Fruit fly (Drosophila melanogaster) whole organism, embryonic: ENCODE measurements around the gene CG32428.
A peak's percentile ranks its signal among the peaks of the same experiment; 100 is the strongest.

Source experiments
- C15 ChIP-seq: fragments of 200-800 bp; sonication (Bioruptor generic); IDR thresholded peaks from 3 replicates; pipeline ENCODE4 v1.3.6; 2022; ENCODE audit warnings: missing biosample characterization, missing genetic modification characterization
- CG11695 ChIP-seq: fragments of 200-800 bp; sonication (Bioruptor generic); IDR thresholded peaks from 3 replicates; pipeline ENCODE4 v1.3.6; 2022; ENCODE audit warnings: missing biosample characterization, missing genetic modification characterization
- CG14050 ChIP-seq: fragments of 200-800 bp; sonication (Bioruptor generic); IDR thresholded peaks from 3 replicates; pipeline ENCODE4 v1.3.6; 2022; ENCODE audit warnings: missing biosample characterization, missing genetic modification characterization
- CG14667 ChIP-seq: fragments of 200-800 bp; sonication (Bioruptor generic); IDR thresholded peaks from 2 replicates; pipeline ENCODE4 v1.3.6; 2022; ENCODE audit warnings: missing biosample characterization, missing genetic modification characterization
- CG14710 ChIP-seq: fragments of 200-800 bp; sonication (Bioruptor generic); optimal IDR thresholded peaks from 3 replicates; lab custom pipeline; 2019; ENCODE audit warnings: missing biosample characterization, mild to moderate bottlenecking, missing genetic modification characterization, moderate library complexity
- CG1602 ChIP-seq: fragments of 200-800 bp; sonication (Bioruptor generic); optimal IDR thresholded peaks from 3 replicates; lab custom pipeline; 2016; ENCODE audit warnings: missing biosample characterization, missing genetic modification characterization
- CG16779 ChIP-seq: fragments of 200-800 bp; sonication (Bioruptor generic); IDR thresholded peaks from 2 replicates; pipeline ENCODE4 v1.3.6; 2022; ENCODE audit warnings: missing biosample characterization, missing genetic modification characterization
- CG17186 ChIP-seq: fragments of 200-800 bp; sonication (Bioruptor generic); optimal IDR thresholded peaks from 3 replicates; lab custom pipeline; 2017; ENCODE audit warnings: missing biosample characterization, missing genetic modification reagents, missing genetic modification characterization
- CG17568 ChIP-seq: fragments of 200-800 bp; sonication (Bioruptor generic); optimal IDR thresholded peaks from 2 replicates; lab custom pipeline; 2018; ENCODE audit warnings: missing biosample characterization, mild to moderate bottlenecking, missing genetic modification characterization, moderate library complexity
- CG18476 ChIP-seq: fragments of 200-800 bp; sonication (Bioruptor generic); optimal IDR thresholded peaks from 2 replicates; lab custom pipeline; 2016; ENCODE audit warnings: missing biosample characterization, mild to moderate bottlenecking, missing genetic modification characterization
- CG2199 ChIP-seq: fragments of 200-800 bp; sonication (Bioruptor generic); IDR thresholded peaks from 3 replicates; pipeline ENCODE4 v1.3.6; 2022; ENCODE audit warnings: missing biosample characterization, missing genetic modification characterization
- CG2889 ChIP-seq: fragments of 200-800 bp; sonication (Bioruptor generic); IDR thresholded peaks from 3 replicates; pipeline ENCODE4 v1.3.6; 2022; ENCODE audit warnings: missing biosample characterization, missing genetic modification characterization
- CG30020 ChIP-seq: fragments of 200-800 bp; optimal IDR thresholded peaks from 2 replicates; lab custom pipeline; 2019; ENCODE audit warnings: missing biosample characterization, mild to moderate bottlenecking, missing genetic modification characterization, moderate library complexity
- CG30403 ChIP-seq: fragments of 200-800 bp; sonication (Bioruptor generic); optimal IDR thresholded peaks from 3 replicates; lab custom pipeline; 2016; ENCODE audit warnings: missing biosample characterization, missing genetic modification characterization
- CG31224 ChIP-seq: fragments of 200-800 bp; sonication (Bioruptor generic); IDR thresholded peaks from 2 replicates; pipeline ENCODE4 v1.3.6; 2022; ENCODE audit warnings: missing biosample characterization, missing genetic modification characterization
- CG3281 ChIP-seq: fragments of 200-800 bp; sonication (Bioruptor generic); optimal IDR thresholded peaks from 3 replicates; lab custom pipeline; 2017; ENCODE audit warnings: missing biosample characterization, mild to moderate bottlenecking, missing genetic modification characterization
- CG34422 ChIP-seq: fragments of 200-800 bp; sonication (Bioruptor generic); IDR thresholded peaks from 3 replicates; pipeline ENCODE4 v1.3.6; 2022; ENCODE audit warnings: missing biosample characterization, missing genetic modification characterization
- CG4360 ChIP-seq: fragments of 200-800 bp; sonication (Bioruptor generic); IDR thresholded peaks from 2 replicates; pipeline ENCODE4 v1.3.6; 2022; ENCODE audit warnings: missing biosample characterization, missing genetic modification characterization
- Dbx ChIP-seq: fragments of 200-800 bp; sonication (Bioruptor generic); IDR thresholded peaks from 3 replicates; pipeline ENCODE4 v1.3.6; 2022; ENCODE audit warnings: missing biosample characterization, missing genetic modification characterization
- Dp ChIP-seq: fragments of 200-800 bp; sonication (Bioruptor generic); optimal IDR thresholded peaks from 2 replicates; lab custom pipeline; 2018; ENCODE audit warnings: missing biosample characterization, mild to moderate bottlenecking, missing genetic modification characterization, moderate library complexity
- E2f2 ChIP-seq: fragments of 200-800 bp; sonication (Bioruptor generic); IDR thresholded peaks from 2 replicates; pipeline ENCODE4 v1.3.6; 2022; ENCODE audit warnings: missing biosample characterization, missing genetic modification characterization
- ERR ChIP-seq: fragments of 200-800 bp; sonication (Bioruptor generic); optimal IDR thresholded peaks from 2 replicates; lab custom pipeline; 2016; ENCODE audit warnings: missing biosample characterization, missing genetic modification characterization
- HLH54F ChIP-seq: fragments of 200-800 bp; sonication (Bioruptor generic); optimal IDR thresholded peaks from 3 replicates; lab custom pipeline; 2016; ENCODE audit warnings: missing biosample characterization, missing genetic modification characterization
- Hey ChIP-seq: fragments of 200-800 bp; sonication (Bioruptor generic); optimal IDR thresholded peaks from 3 replicates; lab custom pipeline; 2018; ENCODE audit warnings: missing biosample characterization, mild to moderate bottlenecking, missing genetic modification characterization
- Hr78 ChIP-seq, 2 experiments: fragments of 200-800 bp in 1 of 2; fragments of >200 bp in 1 of 2; sonication (Bioruptor generic) in 1 of 2; optimal IDR thresholded peaks; 2 replicates each; lab custom pipeline; 2017 to 2019; ENCODE audit warnings: missing biosample characterization in 2 of 2, missing genetic modification characterization in 2 of 2, mild to moderate bottlenecking in 1 of 2, moderate library complexity in 1 of 2
- MBD-R2 ChIP-seq: fragments of 200-800 bp; sonication (Bioruptor generic); IDR thresholded peaks from 2 replicates; pipeline ENCODE4 v1.3.6; 2022; ENCODE audit warnings: missing biosample characterization, missing genetic modification characterization
- Med ChIP-seq: fragments of 200-800 bp; sonication (Bioruptor generic); peaks from one replicate; lab custom pipeline; 2016; ENCODE audit warnings: missing biosample characterization, missing genetic modification characterization, mild to moderate bottlenecking, inconsistent platforms, moderate library complexity
- Mrtf ChIP-seq: fragments of 200-800 bp; sonication (Bioruptor generic); IDR thresholded peaks from 3 replicates; pipeline ENCODE4 v1.3.6; 2022; ENCODE audit warnings: missing biosample characterization, missing genetic modification characterization
- NK7.1 ChIP-seq: fragments of 200-800 bp; sonication (Bioruptor generic); optimal IDR thresholded peaks from 3 replicates; lab custom pipeline; 2016; ENCODE audit warnings: missing biosample characterization, missing genetic modification characterization
- Nf-YB ChIP-seq: fragments of 200-800 bp; sonication (Bioruptor generic); optimal IDR thresholded peaks from 3 replicates; lab custom pipeline; 2019; ENCODE audit warnings: missing biosample characterization, mild to moderate bottlenecking, missing genetic modification characterization, moderate library complexity
- Ssrp ChIP-seq: fragments of 200-800 bp; sonication (Bioruptor generic); optimal IDR thresholded peaks from 2 replicates; lab custom pipeline; 2018; ENCODE audit warnings: missing biosample characterization, mild to moderate bottlenecking, missing genetic modification characterization, moderate library complexity
- aop ChIP-seq: fragments of 200-800 bp; sonication (Bioruptor generic); IDR thresholded peaks from 2 replicates; pipeline ENCODE4 v1.3.6; 2022; ENCODE audit warnings: missing biosample characterization, missing genetic modification characterization
- az2 ChIP-seq: fragments of 200-800 bp; sonication (Bioruptor generic); optimal IDR thresholded peaks from 3 replicates; lab custom pipeline; 2016; ENCODE audit warnings: missing biosample characterization, missing genetic modification characterization
- cas ChIP-seq: fragments of 200-800 bp; sonication (Bioruptor generic); IDR thresholded peaks from 2 replicates; pipeline ENCODE4 v1.3.6; 2022; ENCODE audit warnings: missing biosample characterization, missing genetic modification characterization
- ci ChIP-seq: fragments of 200-800 bp; sonication (Bioruptor generic); IDR thresholded peaks from 3 replicates; pipeline ENCODE4 v1.3.6; 2022; ENCODE audit warnings: missing biosample characterization, missing genetic modification characterization
- cwo ChIP-seq: fragments of 200-800 bp; sonication (Bioruptor generic); optimal IDR thresholded peaks from 3 replicates; lab custom pipeline; 2017; ENCODE audit warnings: missing biosample characterization, missing genetic modification characterization, mild to moderate bottlenecking, moderate library complexity, missing genetic modification reagents
- fd96Cb ChIP-seq: fragments of 200-800 bp; sonication (Bioruptor generic); optimal IDR thresholded peaks from 2 replicates; lab custom pipeline; 2018; ENCODE audit warnings: missing biosample characterization, mild to moderate bottlenecking, missing genetic modification characterization, moderate library complexity
- ftz-f1 ChIP-seq: fragments of 200-800 bp; sonication (Bioruptor generic); optimal IDR thresholded peaks from 2 replicates; lab custom pipeline; 2016; ENCODE audit warnings: missing biosample characterization, missing genetic modification characterization
- ham ChIP-seq: fragments of 200-800 bp; sonication (Bioruptor generic); IDR thresholded peaks from 2 replicates; pipeline ENCODE4 v1.3.6; 2022; ENCODE audit warnings: missing biosample characterization, missing genetic modification characterization
- insv ChIP-seq, 2 experiments: fragments of 200-800 bp; sonication (Bioruptor generic); optimal IDR thresholded peaks; 3 replicates each; lab custom pipeline; 2016 to 2018; ENCODE audit warnings: missing biosample characterization in 2 of 2, missing genetic modification characterization in 2 of 2
- jing ChIP-seq: fragments of 200-800 bp; sonication (Bioruptor generic); optimal IDR thresholded peaks from 2 replicates; lab custom pipeline; 2018; ENCODE audit warnings: missing biosample characterization, mild to moderate bottlenecking, missing genetic modification characterization
- jumu ChIP-seq: fragments of 200-800 bp; sonication (Bioruptor generic); optimal IDR thresholded peaks from 3 replicates; lab custom pipeline; 2016; ENCODE audit warnings: missing biosample characterization, missing genetic modification characterization
- schlank ChIP-seq: fragments of 200-800 bp; sonication (Bioruptor generic); optimal IDR thresholded peaks from 2 replicates; lab custom pipeline; 2018; ENCODE audit warnings: missing biosample characterization, mild to moderate bottlenecking, missing genetic modification characterization
- sens-2 ChIP-seq: fragments of 200-800 bp; sonication (Bioruptor generic); IDR thresholded peaks from 2 replicates; pipeline ENCODE4 v1.3.6; 2022; ENCODE audit warnings: missing biosample characterization, missing genetic modification characterization
- so ChIP-seq: fragments of 200-800 bp; sonication (Bioruptor generic); IDR thresholded peaks from 3 replicates; pipeline ENCODE4 v1.3.6; 2022; ENCODE audit warnings: missing biosample characterization, missing genetic modification characterization
- tio ChIP-seq: fragments of 200-800 bp; sonication (Bioruptor generic); optimal IDR thresholded peaks from 2 replicates; lab custom pipeline; 2017; ENCODE audit warnings: missing biosample characterization, missing genetic modification characterization, inconsistent platforms
- trem ChIP-seq: fragments of 200-800 bp; optimal IDR thresholded peaks from 3 replicates; lab custom pipeline; 2019; ENCODE audit warnings: missing biosample characterization, mild to moderate bottlenecking, missing genetic modification characterization, moderate library complexity
- wor ChIP-seq: fragments of 200-800 bp; sonication (Bioruptor generic); IDR thresholded peaks from 2 replicates; pipeline ENCODE4 v1.3.6; 2022; ENCODE audit warnings: missing biosample characterization, missing genetic modification characterization
- zen2 ChIP-seq: fragments of 200-800 bp; sonication (Bioruptor generic); IDR thresholded peaks from 3 replicates; pipeline ENCODE4 v1.3.6; 2022; ENCODE audit warnings: missing biosample characterization, missing genetic modification characterization; ENCODE audit not compliant: partially characterized antibody
- zfh1 ChIP-seq: fragments of 200-800 bp; sonication (Bioruptor generic); IDR thresholded peaks from 3 replicates; pipeline ENCODE4 v1.3.6; 2022; ENCODE audit warnings: missing biosample characterization, missing genetic modification characterization

Gene CG32428

DNA sequence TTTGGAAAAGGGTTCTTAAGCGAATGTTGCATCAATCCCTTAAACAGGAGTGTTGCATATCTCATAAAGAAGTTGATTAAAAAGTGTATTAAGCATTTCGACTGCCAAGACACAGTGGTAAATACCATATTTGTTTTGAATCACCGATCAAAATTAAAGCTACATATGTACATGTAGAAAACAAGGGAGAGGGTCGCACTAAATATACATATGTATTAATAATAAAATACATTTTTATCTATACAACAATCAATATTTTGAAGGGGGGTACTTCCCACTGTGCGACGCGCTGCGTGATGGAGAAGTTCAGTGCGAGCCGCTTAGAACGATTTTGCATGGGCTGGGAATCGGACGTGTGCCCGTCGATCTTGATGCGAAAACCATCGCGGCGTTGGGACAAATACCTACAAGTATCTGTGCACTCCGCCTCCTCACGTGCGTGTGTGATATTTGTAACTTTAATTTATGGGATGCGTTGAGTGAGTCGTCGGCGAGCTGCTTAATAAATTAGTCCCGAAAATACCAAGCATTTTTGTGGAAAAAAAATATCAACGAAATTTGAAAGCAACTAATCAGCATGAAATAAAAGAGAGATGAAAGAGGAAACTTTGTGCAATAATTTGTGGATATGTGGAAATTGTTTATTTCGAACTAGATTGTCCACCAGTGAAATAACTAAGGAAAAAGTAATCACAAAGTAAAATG, 28.6 kb downstream of the CG32428 start (continued):
- peak; percentile 53 for TF ChIP-seq jing
- TF ChIP-seq CG18476 (GFP tag; lab: Kevin White, UChicago): peak; percentile 53
- TF ChIP-seq Mrtf (GFP tag; lab: Robert Waterston, UW): peak; percentile 84
- peak; percentile 57 for TF ChIP-seq Nf-YB (GFP tag; lab: Kevin White, UChicago)
- peak; percentile 79 for TF ChIP-seq CG17568 (GFP tag; lab: Kevin White, UChicago)
- peak; percentile 72 for TF ChIP-seq sens-2 (GFP tag; lab: Robert Waterston, UW)
- TF ChIP-seq fd96Cb (tag; lab: Kevin White, UChicago): peak; percentile 87
- TF ChIP-seq CG14667 (GFP tag; lab: Robert Waterston, UW): peak; percentile 82
- TF ChIP-seq CG31224 (GFP tag; lab: Robert Waterston, UW): peak; percentile 75
- peak; percentile 94 for TF ChIP-seq zfh1 (GFP tag; lab: Robert Waterston, UW)
- TF ChIP-seq CG4360 (GFP tag; lab: Robert Waterston, UW): peak; percentile 52
- TF ChIP-seq ERR (GFP tag; lab: Kevin White, UChicago): no peak
- peak; percentile 83 for TF ChIP-seq az2 (GFP tag; lab: Kevin White, UChicago)
- peak; percentile 76 for TF ChIP-seq aop (GFP tag; lab: Robert Waterston, UW)
- peak; percentile 73 for TF ChIP-seq cas
- TF ChIP-seq so (GFP tag; lab: Robert Waterston, UW): peak; percentile 91
- TF ChIP-seq CG34422 (GFP tag; lab: Robert Waterston, UW): peak; percentile 94
- peak; percentile 79 for TF ChIP-seq tio (GFP tag; lab: Kevin White, UChicago)
- TF ChIP-seq CG14050 (GFP tag; lab: Robert Waterston, UW): peak; percentile 87
- TF ChIP-seq zen2 (GFP tag; lab: Robert Waterston, UW): no peak
- peak; percentile 47 for TF ChIP-seq schlank (tag; lab: Kevin White, UChicago)
- TF ChIP-seq Dp: no peak
- peak; percentile 44 for TF ChIP-seq jumu (GFP tag; lab: Kevin White, UChicago)
- TF ChIP-seq NK7.1 (GFP tag; lab: Kevin White, UChicago): no peak
- TF ChIP-seq CG30403: peak; percentile 86
- peak; percentile 87 for TF ChIP-seq Dbx (GFP tag; lab: Robert Waterston, UW)
- peak; percentile 70 for TF ChIP-seq CG14710 (tag; lab: Kevin White, UChicago)
- peak; percentile 95 for TF ChIP-seq ci (GFP tag; lab: Robert Waterston, UW)
- peak; percentile 86 for TF ChIP-seq CG3281
- TF ChIP-seq ham: 0 out of 2 replicates have a peak, but pooled peaks have one; percentile 50
- TF ChIP-seq CG17186 (GFP tag; lab: Kevin White, UChicago): peak; percentile 32
- TF ChIP-seq cwo (GFP tag; lab: Kevin White, UChicago): peak; percentile 84
- peak; percentile 69 for TF ChIP-seq E2f2
- TF ChIP-seq ftz-f1: peak; percentile 3
- peak; percentile 86 for TF ChIP-seq Med
- peak in 1 of 2 experiments; percentile 33 for TF ChIP-seq Hr78 (GFP tag; optimal IDR thresholded peaks at IDR 0.05; lab: Kevin White, UChicago)
- peak; percentile 71 for TF ChIP-seq trem (tag; lab: Kevin White, UChicago)
- TF ChIP-seq MBD-R2 (GFP tag; lab: Robert Waterston, UW): peak; percentile 80
- peak; percentile 80; the same call in 2 of the 3 replicates for TF ChIP-seq C15 (GFP tag; lab: Robert Waterston, UW)
- TF ChIP-seq Ssrp (tag; lab: Kevin White, UChicago): peak; percentile 82
- no peak for TF ChIP-seq insv (GFP tag; optimal IDR thresholded peaks at IDR 0.05; lab: Kevin White, UChicago)
- TF ChIP-seq CG11695 (GFP tag; lab: Robert Waterston, UW): peak; percentile 94
- peak; percentile 3 for TF ChIP-seq CG30020 (tag; lab: Kevin White, UChicago)
- TF ChIP-seq CG2199 (GFP tag; lab: Robert Waterston, UW): peak; percentile 95
- peak; percentile 61; the same call in 1 of the 2 replicates for TF ChIP-seq CG16779 (GFP tag; lab: Robert Waterston, UW)
- peak; percentile 86 for TF ChIP-seq CG2889 (GFP tag; lab: Robert Waterston, UW)
- TF ChIP-seq wor (GFP tag; lab: Robert Waterston, UW): peak; percentile 81
- TF ChIP-seq Hey (tag; lab: Kevin White, UChicago): no peak
- TF ChIP-seq CG1602 (GFP tag; lab: Kevin White, UChicago): peak; percentile 78
- TF ChIP-seq HLH54F: peak; percentile 32
